1 fruit fly cellular context compared by ENCODE assay signal in genomic region chrX:11685918-11686640, dm6.
TF ChIP-seq lines count a peak whose summit lies in the region.

No protein-coding gene starts in this region.

TF ChIP-seq in whole organism, embryonic, 481 proteins besides CTCF, POLR2A, EP300 and RAD21 (continued from another document):
- peak; percentile 71 for TF ChIP-seq CG10543 (GFP tag; optimal IDR thresholded peaks at IDR 0.05; lab: Kevin White, UChicago)
- peak; percentile 17 for TF ChIP-seq NC2β (GFP tag; optimal IDR thresholded peaks at IDR 0.05; lab: Kevin White, UChicago)
- TF ChIP-seq scrt (GFP tag; optimal IDR thresholded peaks at IDR 0.05; lab: Kevin White, UChicago): peak; percentile 28
- TF ChIP-seq CG5180 (GFP tag; optimal IDR thresholded peaks at IDR 0.05; lab: Kevin White, UChicago): peak; percentile 29
- TF ChIP-seq CG3163 (GFP tag; optimal IDR thresholded peaks at IDR 0.05; lab: Kevin White, UChicago): peak; percentile 52
- TF ChIP-seq CG6813 (GFP tag; optimal IDR thresholded peaks at IDR 0.05; lab: Kevin White, UChicago): peak; percentile 69
- TF ChIP-seq CG13894 (tag; optimal IDR thresholded peaks at IDR 0.05; lab: Kevin White, UChicago): peak; percentile 90
- TF ChIP-seq Hmr (GFP tag; optimal IDR thresholded peaks at IDR 0.05; lab: Kevin White, UChicago): peak; percentile 75
- peak; percentile 15 for TF ChIP-seq Hey (tag; optimal IDR thresholded peaks at IDR 0.05; lab: Kevin White, UChicago)
- peak; percentile 74 for TF ChIP-seq CG17568 (GFP tag; optimal IDR thresholded peaks at IDR 0.05; lab: Kevin White, UChicago)
- TF ChIP-seq so (GFP tag; IDR thresholded peaks at IDR 0.05; lab: Robert Waterston, UW): no peak
- TF ChIP-seq odd (GFP tag; optimal IDR thresholded peaks at IDR 0.05; lab: Kevin White, UChicago): peak; percentile 70
- peak; percentile 61 for TF ChIP-seq CG6683 (GFP tag; optimal IDR thresholded peaks at IDR 0.05; lab: Kevin White, UChicago)
- TF ChIP-seq ci (GFP tag; IDR thresholded peaks at IDR 0.05; lab: Robert Waterston, UW): peak; percentile 59; the same call in 2 of the 3 replicates
- no peak for TF ChIP-seq ttk (GFP tag; IDR thresholded peaks at IDR 0.05; lab: Robert Waterston, UW)
- TF ChIP-seq ro (GFP tag; IDR thresholded peaks at IDR 0.05; lab: Robert Waterston, UW): no peak
- TF ChIP-seq run (tag; optimal IDR thresholded peaks at IDR 0.05; lab: Kevin White, UChicago): peak; percentile 29
- no peak for TF ChIP-seq esg (GFP tag; conservative IDR thresholded peaks at IDR 0.05; lab: Robert Waterston, UW)
